Fruit fly (Drosophila melanogaster) whole organism: ENCODE data around the gene Ctr1A.

ENCODE experiments used
- CG8478 ChIP-seq: fragments of >200 bp; optimal IDR thresholded peaks from 2 replicates; lab custom pipeline; 2018; ENCODE audit warnings: inconsistent platforms
- Dll ChIP-seq: fragments of >200 bp; optimal IDR thresholded peaks from 2 replicates; lab custom pipeline; 2017
- pan ChIP-seq: fragments of >200 bp; optimal IDR thresholded peaks from 2 replicates; lab custom pipeline; 2017
- psq ChIP-seq: fragments of >200 bp; optimal IDR thresholded peaks from 2 replicates; lab custom pipeline; 2017

DNA sequence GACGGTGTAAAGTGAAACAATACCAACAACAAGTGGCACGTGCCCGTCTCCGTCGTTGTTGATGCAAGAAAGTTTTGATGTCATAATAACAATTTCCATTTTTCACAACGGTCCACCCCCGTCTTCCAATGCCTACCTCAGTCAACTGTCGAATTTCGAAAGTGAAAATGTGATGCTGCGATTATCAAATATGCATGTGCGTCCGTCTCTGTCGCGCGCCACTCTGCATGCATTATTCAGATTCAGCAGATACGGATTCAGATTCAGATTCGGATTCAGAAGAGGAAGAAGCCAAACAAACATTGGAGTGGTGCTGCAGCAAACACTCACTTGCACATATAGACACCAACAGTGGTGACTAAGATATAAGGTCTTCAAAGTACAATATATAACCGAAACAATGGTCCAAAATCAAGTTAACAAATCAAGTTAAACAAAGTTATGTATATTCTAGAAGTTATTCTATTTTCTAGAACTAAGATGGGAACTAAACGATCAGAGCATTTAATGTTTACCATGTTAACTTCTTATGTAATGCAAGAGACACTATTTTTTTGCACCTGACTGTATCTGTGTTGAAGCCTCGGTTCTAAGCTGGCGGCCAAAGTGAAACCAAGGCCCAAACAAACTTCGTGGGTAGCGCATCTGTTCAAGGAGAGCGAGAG is 18.7 kb upstream of the Ctr1A start:
- TF ChIP-seq Dll (lab: Kevin White, UChicago) (no peak), pan (no peak), CG8478 (lab: Kevin White, UChicago) (no peak), psq (lab: Kevin White, UChicago) (no peak)
